Fruit fly (Drosophila melanogaster): ENCODE data around the gene Klp31E.

Gene Klp31E

dm6 chr2L:10466865-10467270 is 53.1 kb downstream of the Klp31E start (continued):
- TF ChIP-seq Nf-YC (tag; optimal IDR thresholded peaks at IDR 0.05) (no peak), nerfin-2 (GFP tag; IDR thresholded peaks at IDR 0.05; ENCODE audit: partially characterized antibody) (no peak), btn (GFP tag; optimal IDR thresholded peaks at IDR 0.05) (peak; percentile 44), Mad (GFP tag; optimal IDR thresholded peaks at IDR 0.05) (no peak), phol (tag; optimal IDR thresholded peaks at IDR 0.05) (peak; percentile 84), CG8388 (GFP tag; optimal IDR thresholded peaks at IDR 0.05) (peak; percentile 65), lola (GFP tag; optimal IDR thresholded peaks at IDR 0.05) (peak in 1 of 3 experiments; percentile 74), zen2 (GFP tag; IDR thresholded peaks at IDR 0.05; ENCODE audit: partially characterized antibody) (no peak), Meics (GFP tag; optimal IDR thresholded peaks at IDR 0.05) (peak; percentile 51), Spps (tag; optimal IDR thresholded peaks at IDR 0.05) (peak; percentile 57), Hr51 (GFP tag; optimal IDR thresholded peaks at IDR 0.05) (no peak), zf30C (GFP tag; optimal IDR thresholded peaks at IDR 0.05) (no peak), shn (GFP tag; optimal IDR thresholded peaks at IDR 0.05) (no peak), Ada2b (GFP tag; IDR thresholded peaks at IDR 0.05) (no peak), CG8359 (GFP tag; optimal IDR thresholded peaks at IDR 0.05; ENCODE audit: borderline replicate concordance) (peak; percentile 27), hth (optimal IDR thresholded peaks at IDR 0.05) (no peak), Hr3 (GFP tag; optimal IDR thresholded peaks at IDR 0.05) (peak; percentile 63), Deaf1 (tag; optimal IDR thresholded peaks at IDR 0.05) (no peak), CG3407 (GFP tag; optimal IDR thresholded peaks at IDR 0.05) (peak; percentile 33), lov (optimal IDR thresholded peaks at IDR 0.05) (no peak), lov (GFP tag; IDR thresholded peaks at IDR 0.05) (0 out of 3 replicates have a peak, but pooled peaks have one; percentile 54), dimm (GFP tag; IDR thresholded peaks at IDR 0.05) (no peak), MESR4 (GFP tag; optimal IDR thresholded peaks at IDR 0.05) (no peak), CG16813 (GFP tag; IDR thresholded peaks at IDR 0.05; ENCODE audit: partially characterized antibody) (no peak), p53 (GFP tag; optimal IDR thresholded peaks at IDR 0.05) (no peak), tgo (GFP tag; IDR thresholded peaks at IDR 0.05) (peak; percentile 70), fd3F (GFP tag; optimal IDR thresholded peaks at IDR 0.05) (peak; percentile 2), ase (GFP tag; IDR thresholded peaks at IDR 0.05) (no peak), CG12155 (GFP tag; optimal IDR thresholded peaks at IDR 0.05) (peak; percentile 14), CG17612 (GFP tag; IDR thresholded peaks at IDR 0.05) (no peak), Rfx (GFP tag; IDR thresholded peaks at IDR 0.05) (no peak), cas (GFP tag; IDR thresholded peaks at IDR 0.05) (no peak), mam (GFP tag; optimal IDR thresholded peaks at IDR 0.05) (peak; percentile 44), CG17829 (tag; optimal IDR thresholded peaks at IDR 0.05) (peak; percentile 75), Aef1 (GFP tag; IDR thresholded peaks at IDR 0.05) (no peak), CG3847 (GFP tag; IDR thresholded peaks at IDR 0.05) (0 out of 2 replicates have a peak, but pooled peaks have one; percentile 26), CG2129 (GFP tag; IDR thresholded peaks at IDR 0.05; ENCODE audit: partially characterized antibody) (no peak), hb (GFP tag; IDR thresholded peaks at IDR 0.05; ENCODE audit: partially characterized antibody) (no peak), h (optimal IDR thresholded peaks at IDR 0.05) (no peak), Sry-β (GFP tag; optimal IDR thresholded peaks at IDR 0.05) (no peak), knrl (GFP tag; IDR thresholded peaks at IDR 0.05; ENCODE audit: partially characterized antibody) (no peak), CG31365 (tag; optimal IDR thresholded peaks at IDR 0.05) (no peak), CG7839 (tag; optimal IDR thresholded peaks at IDR 0.05) (peak; percentile 78), CG15696 (tag; optimal IDR thresholded peaks at IDR 0.05) (peak; percentile 19), CG34422 (GFP tag; IDR thresholded peaks at IDR 0.05) (0 out of 3 replicates have a peak, but pooled peaks have one; percentile 27), dpn (GFP tag; optimal IDR thresholded peaks at IDR 0.05) (peak; percentile 52 to 56), Tbp (GFP tag; optimal IDR thresholded peaks at IDR 0.05) (no peak), Dip3 (GFP tag; optimal IDR thresholded peaks at IDR 0.05) (no peak), CG16815 (GFP tag; optimal IDR thresholded peaks at IDR 0.05) (peak; percentile 57), CG4854 (GFP tag; optimal IDR thresholded peaks at IDR 0.05) (peak; percentile 14), tio (GFP tag; optimal IDR thresholded peaks at IDR 0.05) (peak; percentile 74)

Measured in whole organism, embryonic.